Worm (Caenorhabditis elegans) whole organism, L4/young adult: ENCODE measurements around the gene phat-8.

Source experiments
- W03F9.2 ChIP-seq: fragments of 150-350 bp; optimal IDR thresholded peaks from 2 replicates; lab custom pipeline; 2014; ENCODE audit warnings: missing biosample characterization, missing genetic modification characterization
- dao-5 ChIP-seq: sonication (generic microtip); optimal IDR thresholded peaks from 2 replicates; lab custom pipeline; 2016; ENCODE audit warnings: missing genotype, missing genetic modification characterization, moderate library complexity, missing compliant biosample characterization
- him-1 ChIP-seq: sonication (generic microtip); optimal IDR thresholded peaks from 2 replicates; lab custom pipeline; 2016; ENCODE audit warnings: missing genotype, missing genetic modification reagents, missing genetic modification characterization, missing compliant biosample characterization

DNA sequence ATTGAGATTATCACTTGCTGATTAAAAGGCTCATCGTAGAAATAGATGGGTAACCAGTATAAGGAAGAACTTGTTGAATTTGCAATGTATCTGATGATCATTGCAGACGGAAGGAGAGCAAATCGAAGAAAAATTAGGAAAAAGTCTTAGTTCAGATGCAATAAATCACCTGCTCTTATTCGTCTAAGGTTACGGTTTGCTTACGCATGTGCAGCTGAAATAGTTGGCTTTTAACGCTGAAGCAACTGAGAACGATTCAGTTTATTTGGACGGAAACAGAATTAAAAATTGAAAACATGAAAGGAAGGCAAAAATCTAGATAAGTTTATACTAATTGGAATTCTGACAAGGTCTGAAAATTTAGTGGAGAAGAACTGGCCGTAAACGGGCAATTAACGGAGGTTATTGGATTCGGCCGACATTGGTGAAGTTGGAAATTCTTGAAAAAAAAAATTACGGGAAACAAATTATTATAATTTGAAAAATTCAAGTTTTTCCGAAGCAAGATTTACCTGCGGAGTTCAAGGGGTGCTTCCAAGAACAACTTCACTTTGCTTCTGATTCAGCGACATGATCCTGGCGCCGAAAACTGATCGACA, 18.8 kb upstream of the phat-8 start, which contains the start of the genes sre-35 and sre-33:
- TF ChIP-seq him-1 (tag; lab: Kevin White, UChicago) (no peak), dao-5 (tag; lab: Kevin White, UChicago) (no peak), W03F9.2 (tag; lab: Kevin White, UChicago) (no peak)
